Worm (Caenorhabditis elegans): Measurements from ENCODE around the gene W02B12.11.

DNA sequence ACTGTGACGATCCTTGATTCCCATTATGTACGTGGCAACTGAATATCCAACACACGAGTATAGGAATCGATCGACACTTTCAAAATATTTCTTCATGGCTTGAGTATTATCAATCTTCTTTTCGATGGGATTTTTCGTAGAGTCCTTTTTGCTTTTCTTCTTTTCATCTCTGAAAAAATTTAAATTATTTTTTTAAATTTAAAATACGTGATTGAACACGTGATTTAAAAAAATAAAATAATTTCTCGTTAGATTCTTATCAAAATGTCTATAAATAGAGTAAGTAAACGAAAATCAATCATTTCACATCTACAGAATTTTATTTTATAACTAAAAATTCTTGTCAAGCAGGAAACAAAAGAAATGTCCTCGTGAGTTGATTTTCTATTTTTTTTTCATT is 47.6 kb downstream of the W02B12.11 start, which contains the start of gene Y62F5A.10:
- TF ChIP-seq flt-1 (GFP tag; IDR thresholded peaks at IDR 0.05) (no peak), ref-1 (GFP tag; conservative IDR thresholded peaks at IDR 0.05) (no peak), cog-1 (tag; optimal IDR thresholded peaks at IDR 0.05) (no peak), med-1 (GFP tag; optimal IDR thresholded peaks at IDR 0.05; ENCODE audit: insufficient read depth) (no peak), ztf-23 (GFP tag; IDR thresholded peaks at IDR 0.05) (no peak), klf-2 (GFP tag; conservative IDR thresholded peaks at IDR 0.05) (no peak), T22C8.4 (GFP tag; IDR thresholded peaks at IDR 0.05) (no peak)

All from whole organism, midembryonic.